Fruit fly (Drosophila melanogaster) whole organism, embryonic: ENCODE results near the gene KP78b.

ENCODE experiments used
- Asciz ChIP-seq: fragments of 200-800 bp; sonication (Bioruptor generic); optimal IDR thresholded peaks from 2 replicates; lab custom pipeline; 2017; ENCODE audit warnings: missing biosample characterization, mild to moderate bottlenecking, missing genetic modification characterization, missing genetic modification reagents
- B-H1 ChIP-seq: fragments of 200-800 bp; sonication (Bioruptor generic); IDR thresholded peaks from 3 replicates; pipeline ENCODE4 v1.3.6; 2022; ENCODE audit warnings: missing biosample characterization, missing genetic modification characterization
- C15 ChIP-seq: fragments of 200-800 bp; sonication (Bioruptor generic); IDR thresholded peaks from 3 replicates; pipeline ENCODE4 v1.3.6; 2022; ENCODE audit warnings: missing biosample characterization, missing genetic modification characterization
- CG10543 ChIP-seq: fragments of 200-800 bp; sonication (Bioruptor generic); optimal IDR thresholded peaks from 3 replicates; lab custom pipeline; 2017; ENCODE audit warnings: missing biosample characterization, mild to moderate bottlenecking, missing genetic modification characterization, moderate library complexity
- CG11093 ChIP-seq: fragments of 200-800 bp; sonication (Bioruptor generic); IDR thresholded peaks from 3 replicates; pipeline ENCODE4 v1.3.6; 2022; ENCODE audit warnings: missing biosample characterization, missing genetic modification characterization
- CG12104 ChIP-seq: fragments of 200-800 bp; sonication (Bioruptor generic); optimal IDR thresholded peaks from 3 replicates; lab custom pipeline; 2016; ENCODE audit warnings: missing biosample characterization, missing genetic modification characterization
- CG1529 ChIP-seq: fragments of 200-800 bp; sonication (Bioruptor generic); optimal IDR thresholded peaks from 3 replicates; lab custom pipeline; 2018; ENCODE audit warnings: missing biosample characterization, missing genetic modification characterization
- CG15601 ChIP-seq: fragments of 200-800 bp; sonication (Bioruptor generic); optimal IDR thresholded peaks from 3 replicates; lab custom pipeline; 2019; ENCODE audit warnings: missing biosample characterization, mild to moderate bottlenecking, missing genetic modification characterization, moderate library complexity
- CG17328 ChIP-seq: fragments of 200-800 bp; sonication (Bioruptor generic); IDR thresholded peaks from 2 replicates; pipeline ENCODE4 v1.3.6; 2022; ENCODE audit warnings: missing biosample characterization, missing genetic modification characterization
- CG17612 ChIP-seq: fragments of 200-800 bp; sonication (Bioruptor generic); IDR thresholded peaks from 2 replicates; pipeline ENCODE4 v1.3.6; 2022; ENCODE audit warnings: missing biosample characterization, missing genetic modification characterization
- CG2202 ChIP-seq: fragments of 200-800 bp; sonication (Bioruptor generic); optimal IDR thresholded peaks from 2 replicates; lab custom pipeline; 2018; ENCODE audit warnings: missing biosample characterization, mild to moderate bottlenecking, missing genetic modification characterization
- CG30403 ChIP-seq: fragments of 200-800 bp; sonication (Bioruptor generic); optimal IDR thresholded peaks from 3 replicates; lab custom pipeline; 2016; ENCODE audit warnings: missing biosample characterization, missing genetic modification characterization
- CG30431 ChIP-seq: fragments of 200-800 bp; sonication (Bioruptor generic); optimal IDR thresholded peaks from 2 replicates; lab custom pipeline; 2017; ENCODE audit warnings: missing biosample characterization, missing genetic modification characterization
- CG31365 ChIP-seq: fragments of 200-800 bp; sonication (Bioruptor generic); optimal IDR thresholded peaks from 2 replicates; lab custom pipeline; 2018; ENCODE audit warnings: missing biosample characterization, mild to moderate bottlenecking, missing genetic modification characterization
- CG3163 ChIP-seq: fragments of 200-800 bp; sonication (Bioruptor generic); optimal IDR thresholded peaks from 3 replicates; lab custom pipeline; 2016; ENCODE audit warnings: missing biosample characterization, missing genetic modification characterization
- CG4424 ChIP-seq: fragments of 200-800 bp; sonication (Bioruptor generic); optimal IDR thresholded peaks from 3 replicates; lab custom pipeline; 2016; ENCODE audit warnings: missing biosample characterization, missing genetic modification characterization
- CG4707 ChIP-seq: fragments of 200-800 bp; sonication (Bioruptor generic); optimal IDR thresholded peaks from 2 replicates; lab custom pipeline; 2018; ENCODE audit warnings: missing biosample characterization, mild to moderate bottlenecking, missing genetic modification characterization, moderate library complexity
- CG4820 ChIP-seq: fragments of 200-800 bp; sonication (Bioruptor generic); optimal IDR thresholded peaks from 3 replicates; lab custom pipeline; 2016; ENCODE audit warnings: missing biosample characterization, missing genetic modification characterization
- CG5180 ChIP-seq: fragments of 200-800 bp; sonication (Bioruptor generic); optimal IDR thresholded peaks from 3 replicates; lab custom pipeline; 2017; ENCODE audit warnings: missing biosample characterization, missing genetic modification characterization, mild to moderate bottlenecking, moderate library complexity, missing genetic modification reagents
- CG6765 ChIP-seq: fragments of 200-800 bp; sonication (Bioruptor generic); optimal IDR thresholded peaks from 3 replicates; lab custom pipeline; 2017; ENCODE audit warnings: missing biosample characterization, mild to moderate bottlenecking, missing genetic modification characterization
- CG7963 ChIP-seq: fragments of 200-800 bp; sonication (Bioruptor generic); IDR thresholded peaks from 3 replicates; pipeline ENCODE4 v1.3.6; 2022; ENCODE audit warnings: missing biosample characterization, missing genetic modification characterization; ENCODE audit not compliant: partially characterized antibody
- CG8290 ChIP-seq, 3 experiments: fragments of 200-800 bp; sonication (Bioruptor generic); optimal IDR thresholded peaks; 2 replicates each; lab custom pipeline; 2016 to 2019; ENCODE audit warnings: missing biosample characterization in 3 of 3, missing genetic modification characterization in 3 of 3, mild to moderate bottlenecking in 2 of 3, moderate library complexity in 1 of 3
- CG8765 ChIP-seq: fragments of 200-800 bp; sonication (Bioruptor generic); IDR thresholded peaks from 2 replicates; pipeline ENCODE4 v1.3.6; 2022; ENCODE audit warnings: missing biosample characterization, missing genetic modification characterization
- D ChIP-seq, 2 experiments: fragments of 200-800 bp in 1 of 2; fragments of >200 bp in 1 of 2; sonication (Bioruptor generic) in 1 of 2; optimal IDR thresholded peaks; 2 replicates in 1 of 2; 3 replicates in 1 of 2; lab custom pipeline; 2017; ENCODE audit warnings: mild to moderate bottlenecking in 1 of 2, missing biosample characterization in 1 of 2, missing genetic modification characterization in 1 of 2, missing genetic modification reagents in 1 of 2
- Ets65A ChIP-seq: fragments of 200-800 bp; sonication (Bioruptor generic); peaks from one replicate; lab custom pipeline; 2016; ENCODE audit warnings: missing biosample characterization, missing genetic modification characterization
- Myb ChIP-seq: fragments of 200-800 bp; sonication (Bioruptor generic); optimal IDR thresholded peaks from 2 replicates; lab custom pipeline; 2016; ENCODE audit warnings: missing biosample characterization, missing genetic modification characterization
- Nf-YC ChIP-seq: fragments of 200-800 bp; optimal IDR thresholded peaks from 3 replicates; lab custom pipeline; 2019; ENCODE audit warnings: missing biosample characterization, mild to moderate bottlenecking, missing genetic modification characterization, moderate library complexity
- Opbp ChIP-seq: fragments of 200-800 bp; sonication (Bioruptor generic); IDR thresholded peaks from 3 replicates; pipeline ENCODE4 v1.3.6; 2022; ENCODE audit warnings: missing biosample characterization, missing genetic modification characterization; ENCODE audit not compliant: partially characterized antibody
- Rfx ChIP-seq: fragments of 200-800 bp; sonication (Bioruptor generic); IDR thresholded peaks from 2 replicates; pipeline ENCODE4 v1.3.6; 2022; ENCODE audit warnings: missing biosample characterization, missing genetic modification characterization
- Sox100B ChIP-seq: fragments of 200-800 bp; sonication (Bioruptor generic); optimal IDR thresholded peaks from 3 replicates; lab custom pipeline; 2018; ENCODE audit warnings: missing biosample characterization, mild to moderate bottlenecking, missing genetic modification characterization
- Trl ChIP-seq, 3 experiments: fragments of >200 bp in 2 of 3; fragments of 200-800 bp in 1 of 3; sonication (Bioruptor generic) in 1 of 3; optimal IDR thresholded peaks; 2 replicates in 1 of 3; 3 replicates in 2 of 3; lab custom pipeline; 2016 to 2017; ENCODE audit warnings: missing biosample characterization in 1 of 3, missing genetic modification characterization in 1 of 3
- abd-A ChIP-seq: fragments of 200-800 bp; sonication (Bioruptor generic); optimal IDR thresholded peaks from 3 replicates; lab custom pipeline; 2019; ENCODE audit warnings: missing biosample characterization, mild to moderate bottlenecking, missing genetic modification characterization, moderate library complexity
- amos ChIP-seq: fragments of 200-800 bp; sonication (Bioruptor generic); IDR thresholded peaks from 2 replicates; pipeline ENCODE4 v1.3.6; 2022; ENCODE audit warnings: missing biosample characterization, missing genetic modification characterization; ENCODE audit not compliant: partially characterized antibody
- ato ChIP-seq: fragments of 200-800 bp; sonication (Bioruptor generic); IDR thresholded peaks from 2 replicates; pipeline ENCODE4 v1.3.6; 2022; ENCODE audit warnings: missing biosample characterization, missing genetic modification characterization; ENCODE audit not compliant: partially characterized antibody
- bcd ChIP-seq: fragments of 200-800 bp; sonication (Bioruptor generic); optimal IDR thresholded peaks from 2 replicates; lab custom pipeline; 2017; ENCODE audit warnings: missing biosample characterization, mild to moderate bottlenecking, missing genetic modification characterization
- chm ChIP-seq: fragments of 200-800 bp; sonication (Bioruptor generic); IDR thresholded peaks from 2 replicates; pipeline ENCODE4 v1.3.6; 2022; ENCODE audit warnings: missing biosample characterization, missing genetic modification characterization
- ci ChIP-seq: fragments of 200-800 bp; sonication (Bioruptor generic); IDR thresholded peaks from 3 replicates; pipeline ENCODE4 v1.3.6; 2022; ENCODE audit warnings: missing biosample characterization, missing genetic modification characterization
- ewg ChIP-seq: fragments of 200-800 bp; sonication (Bioruptor generic); optimal IDR thresholded peaks from 3 replicates; lab custom pipeline; 2017; ENCODE audit warnings: mild to moderate bottlenecking, missing biosample characterization, missing genetic modification reagents, missing genetic modification characterization
- fd102C ChIP-seq: fragments of 200-800 bp; sonication (Bioruptor generic); optimal IDR thresholded peaks from 2 replicates; lab custom pipeline; 2018; ENCODE audit warnings: missing biosample characterization, mild to moderate bottlenecking, missing genetic modification characterization, moderate library complexity
- fd96Cb ChIP-seq: fragments of 200-800 bp; sonication (Bioruptor generic); optimal IDR thresholded peaks from 2 replicates; lab custom pipeline; 2018; ENCODE audit warnings: missing biosample characterization, mild to moderate bottlenecking, missing genetic modification characterization, moderate library complexity
- gro ChIP-seq: fragments of 200-800 bp; sonication (Bioruptor generic); optimal IDR thresholded peaks from 2 replicates; lab custom pipeline; 2016; ENCODE audit warnings: missing biosample characterization, missing genetic modification characterization
- kah ChIP-seq: fragments of 200-800 bp; sonication (Bioruptor generic); optimal IDR thresholded peaks from 2 replicates; lab custom pipeline; 2018; ENCODE audit warnings: missing biosample characterization, mild to moderate bottlenecking, missing genetic modification characterization
- lov ChIP-seq, 2 experiments: fragments of 200-800 bp in 1 of 2; fragments of >200 bp in 1 of 2; sonication (Bioruptor generic) in 1 of 2; IDR thresholded peaks in 1 of 2; optimal IDR thresholded peaks in 1 of 2; 2 replicates in 1 of 2; 3 replicates in 1 of 2; pipeline versions ENCODE4 v1.3.6 to Lab custom; 2017 to 2022; ENCODE audit warnings: missing biosample characterization in 1 of 2, missing genetic modification characterization in 1 of 2
- odd ChIP-seq: fragments of 200-800 bp; sonication (Bioruptor generic); optimal IDR thresholded peaks from 2 replicates; lab custom pipeline; 2017; ENCODE audit warnings: missing biosample characterization, mild to moderate bottlenecking, missing genetic modification characterization
- pros ChIP-seq: fragments of 200-800 bp; sonication (Bioruptor generic); optimal IDR thresholded peaks from 3 replicates; lab custom pipeline; 2019; ENCODE audit warnings: missing biosample characterization, mild to moderate bottlenecking, missing genetic modification characterization, moderate library complexity
- trem ChIP-seq: fragments of 200-800 bp; optimal IDR thresholded peaks from 3 replicates; lab custom pipeline; 2019; ENCODE audit warnings: missing biosample characterization, mild to moderate bottlenecking, missing genetic modification characterization, moderate library complexity
- tx ChIP-seq: fragments of 200-800 bp; sonication (Bioruptor generic); optimal IDR thresholded peaks from 2 replicates; lab custom pipeline; 2016; ENCODE audit warnings: missing biosample characterization, missing genetic modification characterization
- wdn ChIP-seq: fragments of 200-800 bp; sonication (Bioruptor generic); IDR thresholded peaks from 2 replicates; pipeline ENCODE4 v1.3.6; 2022; ENCODE audit warnings: missing biosample characterization, missing genetic modification characterization
- zfh1 ChIP-seq: fragments of 200-800 bp; sonication (Bioruptor generic); IDR thresholded peaks from 3 replicates; pipeline ENCODE4 v1.3.6; 2022; ENCODE audit warnings: missing biosample characterization, missing genetic modification characterization

KP78b gene

DNA sequence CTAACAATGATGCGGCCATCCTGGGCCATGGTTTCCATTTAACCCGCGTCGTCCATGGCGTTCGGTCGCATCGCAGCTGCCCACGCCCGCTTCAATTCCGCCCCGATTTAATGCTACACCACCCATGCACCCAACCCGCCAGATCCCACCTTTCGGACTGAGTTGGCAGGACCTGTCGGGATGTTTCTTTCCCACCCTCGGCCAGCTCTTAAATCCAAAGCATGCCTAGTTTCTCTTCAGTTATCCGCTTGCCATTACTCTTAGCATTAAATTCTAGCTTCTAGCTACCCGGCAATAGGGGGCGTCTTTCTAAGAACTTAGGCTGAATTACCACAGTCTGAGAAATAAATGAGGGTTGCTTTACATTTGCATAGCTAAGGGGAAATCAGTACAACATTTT, 40.6 kb downstream of the KP78b start (continued):
- peak; percentile 33 for TF ChIP-seq Ets65A (GFP tag; lab: Kevin White, UChicago)
- TF ChIP-seq kah, result peak; percentile 13
- TF ChIP-seq C15 (GFP tag; lab: Robert Waterston, UW), result no peak
- TF ChIP-seq D (optimal IDR thresholded peaks at IDR 0.05; lab: Kevin White, UChicago), result no peak
- TF ChIP-seq D (GFP tag; optimal IDR thresholded peaks at IDR 0.05; lab: Kevin White, UChicago), result peak; percentile 27
- TF ChIP-seq Rfx (GFP tag; lab: Robert Waterston, UW), result peak; percentile 23; the same call in 1 of the 2 replicates
- no peak for TF ChIP-seq CG30431 (GFP tag; lab: Kevin White, UChicago)
- no peak for TF ChIP-seq Opbp (GFP tag; lab: Robert Waterston, UW)
- TF ChIP-seq ci (GFP tag; lab: Robert Waterston, UW), result peak; percentile 76; the same call in 2 of the 3 replicates
- TF ChIP-seq Nf-YC (tag; lab: Kevin White, UChicago), result peak; percentile 81
- TF ChIP-seq odd, result no peak
- no peak for TF ChIP-seq CG15601 (tag; lab: Kevin White, UChicago)
- TF ChIP-seq trem (tag; lab: Kevin White, UChicago), result peak; percentile 95
- peak; percentile 21 for TF ChIP-seq CG31365 (tag; lab: Kevin White, UChicago)
- TF ChIP-seq ato (GFP tag; lab: Robert Waterston, UW), result no peak
- peak; percentile 28 for TF ChIP-seq CG5180
- TF ChIP-seq tx (GFP tag; lab: Kevin White, UChicago), result no peak
- peak; percentile 14 for TF ChIP-seq Asciz
- peak; percentile 52 for TF ChIP-seq pros (GFP tag; lab: Kevin White, UChicago)
- TF ChIP-seq gro (GFP tag; lab: Kevin White, UChicago), result no peak
- no peak for TF ChIP-seq fd96Cb (tag; lab: Kevin White, UChicago)
- TF ChIP-seq chm (GFP tag; lab: Robert Waterston, UW), result peak; percentile 71
- TF ChIP-seq CG4820 (GFP tag; lab: Kevin White, UChicago), result peak; percentile 1
- peak; percentile 75 for TF ChIP-seq ewg (GFP tag; lab: Kevin White, UChicago)
- TF ChIP-seq amos (GFP tag; lab: Robert Waterston, UW), result no peak
- TF ChIP-seq CG30403 (GFP tag; lab: Kevin White, UChicago), result no peak
- no peak for TF ChIP-seq wdn
- TF ChIP-seq zfh1 (GFP tag; lab: Robert Waterston, UW), result 0 out of 3 replicates have a peak, but pooled peaks have one; percentile 18
- TF ChIP-seq CG2202, result no peak
- no peak for TF ChIP-seq CG8765 (GFP tag; lab: Robert Waterston, UW)
- TF ChIP-seq CG4424 (GFP tag; lab: Kevin White, UChicago), result peak; percentile 9
- peak; percentile 51 for TF ChIP-seq fd102C (GFP tag; lab: Kevin White, UChicago)
- TF ChIP-seq CG1529, result no peak
- no peak for TF ChIP-seq abd-A (tag; lab: Kevin White, UChicago)
- peak; percentile 40 for TF ChIP-seq CG6765 (GFP tag; lab: Kevin White, UChicago)
- TF ChIP-seq CG17328 (GFP tag; lab: Robert Waterston, UW), result peak; percentile 34; the same call in 1 of the 2 replicates
- TF ChIP-seq CG12104 (GFP tag; lab: Kevin White, UChicago), result peak; percentile 2
- TF ChIP-seq B-H1, result no peak
- no peak for TF ChIP-seq CG17612 (GFP tag; lab: Robert Waterston, UW)
- TF ChIP-seq CG10543 (GFP tag; lab: Kevin White, UChicago), result no peak
- peak; percentile 96 for TF ChIP-seq CG3163 (GFP tag; lab: Kevin White, UChicago)
- no peak for TF ChIP-seq CG8290 (GFP tag; optimal IDR thresholded peaks at IDR 0.05; lab: Kevin White, UChicago)
- no peak for TF ChIP-seq CG8290 (tag; optimal IDR thresholded peaks at IDR 0.05; lab: Kevin White, UChicago)
- TF ChIP-seq lov (optimal IDR thresholded peaks at IDR 0.05; lab: Kevin White, UChicago), result no peak
- TF ChIP-seq lov (GFP tag; IDR thresholded peaks at IDR 0.05; lab: Robert Waterston, UW), result peak; percentile 76; the same call in 1 of the 3 replicates
- TF ChIP-seq CG7963 (GFP tag; lab: Robert Waterston, UW), result no peak
- peak; percentile 23 to 60 for TF ChIP-seq Trl (optimal IDR thresholded peaks at IDR 0.05; lab: Kevin White, UChicago)
- TF ChIP-seq Trl (GFP tag; optimal IDR thresholded peaks at IDR 0.05; lab: Kevin White, UChicago), result peak; percentile 44
- peak; percentile 28 for TF ChIP-seq Sox100B
- TF ChIP-seq CG11093 (GFP tag; lab: Robert Waterston, UW), result no peak
- peak; percentile 28 for TF ChIP-seq CG4707 (GFP tag; lab: Kevin White, UChicago)
- TF ChIP-seq Myb, result no peak
- no peak for TF ChIP-seq bcd (GFP tag; lab: Kevin White, UChicago)
